Worm (Caenorhabditis elegans) whole organism, L4/young adult: ENCODE measurements around the gene clec-193.

Experiments
- dao-5 ChIP-seq: sonication (generic microtip); optimal IDR thresholded peaks from 2 replicates; lab custom pipeline; 2016; ENCODE audit warnings: missing genotype, missing genetic modification characterization, moderate library complexity, missing compliant biosample characterization
- him-1 ChIP-seq: sonication (generic microtip); optimal IDR thresholded peaks from 2 replicates; lab custom pipeline; 2016; ENCODE audit warnings: missing genotype, missing genetic modification reagents, missing genetic modification characterization, missing compliant biosample characterization

DNA sequence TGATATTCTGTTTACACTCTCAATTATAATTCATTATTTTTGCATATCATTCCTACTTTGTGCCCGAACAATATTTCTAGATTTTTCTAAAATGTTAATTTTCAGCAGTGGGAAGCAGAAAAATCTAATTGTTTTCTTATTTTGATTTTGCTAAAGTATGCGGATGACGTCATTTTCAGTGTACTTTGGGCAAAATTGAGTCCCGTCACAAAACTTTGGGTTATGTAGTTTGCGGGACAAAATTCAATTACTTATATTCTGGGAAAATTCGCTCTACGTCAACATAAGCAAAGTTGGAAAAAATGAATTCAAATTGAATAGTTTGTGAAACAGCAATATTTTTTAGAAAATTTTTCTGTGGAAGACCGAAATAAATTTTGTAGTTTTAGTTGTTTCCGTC, 5.9 kb upstream of the clec-193 start:
- TF ChIP-seq him-1 (tag; lab: Kevin White, UChicago) = no peak
- TF ChIP-seq dao-5 (tag; lab: Kevin White, UChicago) = no peak
